Worm (Caenorhabditis elegans) whole organism, early embryonic: ENCODE data around the gene Y17G7B.12.

Experiments used
- B0310.2 ChIP-seq: sonication (generic microtip); optimal IDR thresholded peaks from 2 replicates; lab custom pipeline; 2016; ENCODE audit warnings: mild to moderate bottlenecking, missing genetic modification characterization, missing compliant biosample characterization
- aly-1 ChIP-seq: sonication (generic microtip); optimal IDR thresholded peaks from 2 replicates; lab custom pipeline; 2016; ENCODE audit warnings: missing genetic modification characterization, missing compliant biosample characterization
- ama-1 ChIP-seq: fragments of 150-350 bp; optimal IDR thresholded peaks from 2 replicates; lab custom pipeline; 2014
- ceh-13 ChIP-seq: fragments of 200-800 bp; sonication (Bioruptor generic); optimal IDR thresholded peaks from 2 replicates; lab custom pipeline; 2018; ENCODE audit warnings: mild to moderate bottlenecking, missing genetic modification characterization, missing compliant biosample characterization
- ceh-36 ChIP-seq: sonication (generic microtip); optimal IDR thresholded peaks from 2 replicates; lab custom pipeline; 2016; ENCODE audit warnings: missing genetic modification characterization, inconsistent platforms, missing compliant biosample characterization
- flt-1 ChIP-seq: fragments of 200-800 bp; sonication (Bioruptor generic); IDR thresholded peaks from 2 replicates; pipeline ENCODE4 v1.3.6; 2022; ENCODE audit warnings: missing genetic modification characterization, missing compliant biosample characterization
- hmbx-1 ChIP-seq: sonication (generic microtip); optimal IDR thresholded peaks from 2 replicates; lab custom pipeline; 2016; ENCODE audit warnings: mild to moderate bottlenecking, missing genetic modification characterization, missing compliant biosample characterization
- hnd-1 ChIP-seq: sonication (generic microtip); optimal IDR thresholded peaks from 2 replicates; lab custom pipeline; 2016; ENCODE audit warnings: missing genetic modification characterization, missing compliant biosample characterization
- pes-1 ChIP-seq: fragments of 200-800 bp; sonication (Bioruptor generic); IDR thresholded peaks from 2 replicates; pipeline ENCODE4 v1.3.6; 2022; ENCODE audit warnings: missing genetic modification reagents, missing genetic modification characterization, missing compliant biosample characterization
- sea-1 ChIP-seq: fragments of 200-800 bp; sonication (Bioruptor generic); conservative IDR thresholded peaks from 2 replicates; pipeline ENCODE4 v1.3.6; 2022; ENCODE audit warnings: missing genetic modification characterization, missing compliant biosample characterization
- tbx-37 ChIP-seq: fragments of 200-800 bp; sonication (Bioruptor generic); conservative IDR thresholded peaks from 2 replicates; pipeline ENCODE4 v1.3.6; 2022; ENCODE audit warnings: missing genetic modification reagents, missing genetic modification characterization, missing compliant biosample characterization
- tra-4 ChIP-seq: sonication (generic microtip); optimal IDR thresholded peaks from 2 replicates; lab custom pipeline; 2017; ENCODE audit warnings: missing genetic modification characterization, missing compliant biosample characterization

DNA sequence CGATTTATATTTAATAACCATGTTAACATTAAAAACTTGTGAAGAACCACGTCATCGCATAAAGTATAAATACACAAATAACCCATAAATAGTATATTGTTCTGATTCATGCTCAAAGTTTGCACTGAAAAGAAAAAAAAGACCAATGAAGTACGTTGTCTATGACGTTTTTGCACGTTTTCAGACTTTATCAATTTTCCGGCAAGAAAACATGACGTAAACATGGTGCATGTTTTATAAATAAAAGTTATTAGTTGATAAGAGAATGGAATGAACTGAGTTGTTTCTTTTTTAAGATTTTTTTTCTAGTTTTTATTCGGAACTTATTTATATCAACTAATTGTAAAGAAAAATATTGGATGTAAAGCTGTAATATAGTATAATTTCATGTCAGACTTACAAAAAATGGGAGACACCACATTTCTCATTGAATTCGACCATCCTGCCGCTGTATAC lies 41.0 kb downstream of the Y17G7B.12 start, which contains the start of gene arrd-8:
- TF ChIP-seq ama-1 (lab: Kevin White, UChicago) (no peak), hnd-1 (no peak), ceh-13 (GFP tag; lab: Kevin White, UChicago) (no peak), pes-1 (GFP tag; lab: Robert Waterston, UW) (no peak), flt-1 (GFP tag; lab: Robert Waterston, UW) (no peak), tra-4 (no peak), tbx-37 (GFP tag; lab: Robert Waterston, UW) (no peak), hmbx-1 (tag; lab: Kevin White, UChicago) (no peak), aly-1 (tag; lab: Kevin White, UChicago) (no peak), ceh-36 (tag; lab: Kevin White, UChicago) (no peak), sea-1 (GFP tag; lab: Robert Waterston, UW) (no peak), B0310.2 (tag; lab: Kevin White, UChicago) (no peak)
